Worm (Caenorhabditis elegans): Measurements from ENCODE around the gene C27A2.12.

C27A2.12 gene

DNA sequence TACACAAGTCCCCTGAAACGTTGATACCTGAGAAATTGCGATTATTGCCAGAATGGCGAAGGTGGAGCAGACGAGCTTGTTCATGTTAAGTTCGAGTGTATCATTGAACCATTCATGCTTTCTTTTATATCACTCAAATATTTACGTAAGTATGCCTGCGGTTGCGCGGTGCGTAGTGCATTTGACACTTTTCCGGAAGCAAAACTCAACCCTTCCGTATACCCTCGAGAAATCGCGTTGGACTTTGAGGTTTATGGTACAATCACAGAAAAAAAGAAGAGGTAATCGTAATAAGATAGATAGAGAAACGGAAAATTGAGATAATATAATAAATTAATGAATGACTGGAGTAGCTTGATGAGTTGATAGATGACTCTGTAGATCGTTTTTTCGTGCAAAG, 11.6 kb upstream of the C27A2.12 start, which contains the start of gene idpb-2:
idpb-2 (minus strand) TSS at position 101 of the 400 bp plus-strand sequence.
- TF ChIP-seq lin-40 (tag; optimal IDR thresholded peaks at IDR 0.05) (no peak), hsf-1 (GFP tag; IDR thresholded peaks at IDR 0.05) (no peak), hlh-26 (GFP tag; conservative IDR thresholded peaks at IDR 0.05) (no peak), xnd-1 (tag; optimal IDR thresholded peaks at IDR 0.05) (no peak), madf-10 (tag; optimal IDR thresholded peaks at IDR 0.05) (no peak), K12H6.12 (tag; optimal IDR thresholded peaks at IDR 0.05) (no peak), B0035.1 (tag; optimal IDR thresholded peaks at IDR 0.05) (no peak), pbrm-1 (GFP tag; IDR thresholded peaks at IDR 0.05) (no peak), B0336.3 (GFP tag; IDR thresholded peaks at IDR 0.05) (no peak), snpc-1.1 (tag; optimal IDR thresholded peaks at IDR 0.05; ENCODE audit: insufficient read depth) (no peak)

ce11 chrII:5067927-5068326, 10.0 kb upstream of the C27A2.12 start, which contains the start of gene C27A2.8:
Gene C27A2.8 (minus strand): TSS chrII:5068043.
- TF ChIP-seq F22D6.2 (tag; optimal IDR thresholded peaks at IDR 0.05) (no peak), F57A8.1 (GFP tag; optimal IDR thresholded peaks at IDR 0.05) (no peak), ztf-18 (tag; optimal IDR thresholded peaks at IDR 0.05) (no peak), F49E8.2 (tag; optimal IDR thresholded peaks at IDR 0.05; ENCODE audit: insufficient read depth) (no peak), F52B5.7 (tag; optimal IDR thresholded peaks at IDR 0.05) (no peak), F57C9.4 (tag; optimal IDR thresholded peaks at IDR 0.05) (no peak), lin-26 (GFP tag; IDR thresholded peaks at IDR 0.05) (no peak)

DNA sequence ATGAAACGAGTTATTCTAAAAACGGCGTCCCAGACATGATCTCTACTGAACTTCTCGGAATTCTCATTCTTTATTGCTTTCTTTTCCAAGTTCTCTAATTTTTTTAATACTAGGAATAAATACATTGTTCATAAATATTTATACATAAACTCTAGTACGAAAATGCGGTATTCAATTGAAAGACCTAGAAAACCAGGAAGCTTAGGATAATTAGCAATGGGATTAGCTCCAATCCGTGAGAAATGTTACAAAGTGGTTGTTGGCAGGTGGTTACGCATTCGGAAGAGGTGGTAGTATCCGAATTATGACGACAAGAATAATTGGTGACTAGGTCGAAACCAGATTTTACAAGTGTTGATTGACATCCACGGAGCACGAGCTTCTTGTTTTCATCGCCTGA, 9.0 kb upstream of the C27A2.12 start:
- TF ChIP-seq Y95B8A.8 (GFP tag; IDR thresholded peaks at IDR 0.05) (no peak), tlf-1 (GFP tag; optimal IDR thresholded peaks at IDR 0.05) (no peak), F39B2.1 (GFP tag; IDR thresholded peaks at IDR 0.05) (no peak), ztf-26 (tag; optimal IDR thresholded peaks at IDR 0.05) (no peak), B0019.2 (GFP tag; conservative IDR thresholded peaks at IDR 0.05) (no peak), lsl-1 (GFP tag; optimal IDR thresholded peaks at IDR 0.05) (no peak), snpc-1.1 (tag; optimal IDR thresholded peaks at IDR 0.05; ENCODE audit: insufficient read depth) (no peak), let-607 (tag; optimal IDR thresholded peaks at IDR 0.05) (no peak), T26A5.8 (tag; optimal IDR thresholded peaks at IDR 0.05) (no peak), mcd-1 (GFP tag; IDR thresholded peaks at IDR 0.05) (no peak), F52B5.7 (tag; optimal IDR thresholded peaks at IDR 0.05) (no peak), ztf-6 (GFP tag; IDR thresholded peaks at IDR 0.05) (no peak), him-1 (tag; optimal IDR thresholded peaks at IDR 0.05) (no peak), nfyb-1 (GFP tag; IDR thresholded peaks at IDR 0.05) (no peak), cebp-2 (GFP tag; IDR thresholded peaks at IDR 0.05) (no peak), nhr-90 (tag; optimal IDR thresholded peaks at IDR 0.05) (no peak), F10E7.11 (tag; optimal IDR thresholded peaks at IDR 0.05) (no peak), hsf-1 (GFP tag; IDR thresholded peaks at IDR 0.05) (no peak), sea-2 (GFP tag; IDR thresholded peaks at IDR 0.05) (no peak), ets-4 (GFP tag; optimal IDR thresholded peaks at IDR 0.05) (no peak)

- TF ChIP-seq F33H1.4 (GFP tag; IDR thresholded peaks at IDR 0.05) (peak; percentile 68), lsl-1 (GFP tag; optimal IDR thresholded peaks at IDR 0.05) (peak; percentile 70), madf-3 (GFP tag; IDR thresholded peaks at IDR 0.05) (no peak), let-526 (GFP tag; IDR thresholded peaks at IDR 0.05) (no peak), tbx-9 (tag; optimal IDR thresholded peaks at IDR 0.05; ENCODE audit: borderline replicate concordance) (no peak), zim-3 (tag; optimal IDR thresholded peaks at IDR 0.05) (no peak), K12H6.12 (tag; optimal IDR thresholded peaks at IDR 0.05) (no peak), K11D2.4 (GFP tag; IDR thresholded peaks at IDR 0.05) (no peak), F55B11.4 (tag; optimal IDR thresholded peaks at IDR 0.05; ENCODE audit: borderline replicate concordance, insufficient read depth) (no peak), aptf-2 (GFP tag; conservative IDR thresholded peaks at IDR 0.05) (no peak), snpc-4 (GFP tag; optimal IDR thresholded peaks at IDR 0.05) (peak; percentile 18), snpc-4 (tag; optimal IDR thresholded peaks at IDR 0.05) (peak in 3 of 4 experiments; percentile 66 to 84 (median 68)), F57C9.4 (tag; optimal IDR thresholded peaks at IDR 0.05) (no peak), nhr-90 (tag; optimal IDR thresholded peaks at IDR 0.05) (no peak), gei-17 (GFP tag; optimal IDR thresholded peaks at IDR 0.05) (no peak)
Observed at ce11 chrII:5061794-5062368, 3.9 kb upstream of the C27A2.12 start, which contains the start of gene smc-5. Gene smc-5 (plus strand): TSS chrII:5062125.
